Fruit fly (Drosophila melanogaster): ENCODE measurements around the gene her.

DNA sequence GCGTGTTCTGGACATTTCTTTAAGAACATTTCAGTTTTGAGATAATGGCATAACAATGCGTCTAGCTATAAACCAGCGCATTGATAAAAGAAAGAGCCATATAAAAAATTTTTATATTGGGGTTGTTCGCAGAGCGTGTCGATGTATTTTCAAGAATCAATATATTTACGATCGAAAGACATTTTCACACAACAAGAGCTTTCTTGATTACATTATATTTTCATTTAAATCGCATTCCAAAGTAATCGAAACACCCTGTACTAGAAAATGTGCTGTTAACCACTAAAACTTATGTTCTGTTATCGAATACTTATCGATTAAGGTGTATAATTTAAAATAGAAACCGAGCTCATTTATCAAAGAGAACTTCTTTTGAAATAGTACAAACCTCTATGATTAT is 26.8 kb downstream of the her start:
- no peak for TF ChIP-seq fd85E (GFP tag; optimal IDR thresholded peaks at IDR 0.05)
- TF ChIP-seq Gug (GFP tag; IDR thresholded peaks at IDR 0.05) = no peak
- no peak for TF ChIP-seq CG6808 (GFP tag; optimal IDR thresholded peaks at IDR 0.05)
- TF ChIP-seq vri (GFP tag; optimal IDR thresholded peaks at IDR 0.05) = no peak
- no peak for TF ChIP-seq ss (GFP tag; optimal IDR thresholded peaks at IDR 0.05)
- peak; percentile 26 for TF ChIP-seq net (GFP tag; optimal IDR thresholded peaks at IDR 0.05)
- peak; percentile 18 for TF ChIP-seq CG11902 (GFP tag; optimal IDR thresholded peaks at IDR 0.05)
- TF ChIP-seq dsx (GFP tag; optimal IDR thresholded peaks at IDR 0.05; ENCODE audit: poor library complexity, severe bottlenecking) = peak; percentile 21
- no peak for TF ChIP-seq Met (GFP tag; optimal IDR thresholded peaks at IDR 0.05)
- no peak for TF ChIP-seq CG32006 (GFP tag; optimal IDR thresholded peaks at IDR 0.05)
- TF ChIP-seq CG3919 (GFP tag; optimal IDR thresholded peaks at IDR 0.05) = peak; percentile 62
- TF ChIP-seq pdm3 (GFP tag; optimal IDR thresholded peaks at IDR 0.05) = peak; percentile 63
- no peak for TF ChIP-seq CG1621 (tag; optimal IDR thresholded peaks at IDR 0.05)
- peak; percentile 25 for TF ChIP-seq Hr39 (GFP tag; optimal IDR thresholded peaks at IDR 0.05)
